Fruit fly (Drosophila melanogaster): ENCODE results near the gene Ibf2.

The Ibf2 gene

dm6 chr3R:9266765-9267164 lies 8.5 kb upstream of the Ibf2 start, which contains the start of the genes TrpRS and Vps16A (continued):
- TF ChIP-seq sqz (GFP tag; optimal IDR thresholded peaks at IDR 0.05) (no peak), crp (GFP tag; optimal IDR thresholded peaks at IDR 0.05) (peak; percentile 86 to 98), btn (GFP tag; optimal IDR thresholded peaks at IDR 0.05) (no peak), wor (GFP tag; IDR thresholded peaks at IDR 0.05) (no peak), CG4707 (GFP tag; optimal IDR thresholded peaks at IDR 0.05) (no peak), luna (GFP tag; optimal IDR thresholded peaks at IDR 0.05) (no peak), Ada2b (GFP tag; IDR thresholded peaks at IDR 0.05) (no peak), dm (GFP tag; optimal IDR thresholded peaks at IDR 0.05) (peak; percentile 74), CG14441 (GFP tag; IDR thresholded peaks at IDR 0.05) (no peak), CG34422 (GFP tag; IDR thresholded peaks at IDR 0.05) (peak; percentile 47; the same call in 1 of the 3 replicates), ERR (GFP tag; optimal IDR thresholded peaks at IDR 0.05) (no peak), Lim3 (GFP tag; IDR thresholded peaks at IDR 0.05) (no peak), Hsf (GFP tag; optimal IDR thresholded peaks at IDR 0.05) (peak; percentile 9), az2 (GFP tag; optimal IDR thresholded peaks at IDR 0.05) (no peak), CrebB (tag; optimal IDR thresholded peaks at IDR 0.05) (peak; percentile 41), Hr78 (GFP tag; optimal IDR thresholded peaks at IDR 0.05) (no peak), yki (optimal IDR thresholded peaks at IDR 0.05) (no peak), C15 (GFP tag; IDR thresholded peaks at IDR 0.05) (no peak), CG7357 (GFP tag; IDR thresholded peaks at IDR 0.05) (peak; percentile 79), CG2202 (tag; optimal IDR thresholded peaks at IDR 0.05) (no peak), CG15514 (GFP tag; optimal IDR thresholded peaks at IDR 0.05) (peak; percentile 62), CG4730 (GFP tag; IDR thresholded peaks at IDR 0.05) (no peak), her (GFP tag; optimal IDR thresholded peaks at IDR 0.05) (peak; percentile 29), CG9797 (GFP tag; optimal IDR thresholded peaks at IDR 0.05) (peak; percentile 5), Spps (tag; optimal IDR thresholded peaks at IDR 0.05) (no peak), prd (optimal IDR thresholded peaks at IDR 0.05) (no peak), prd (GFP tag; IDR thresholded peaks at IDR 0.05) (no peak), ken (GFP tag; IDR thresholded peaks at IDR 0.05) (0 out of 3 replicates have a peak, but pooled peaks have one; percentile 27), dpn (GFP tag; optimal IDR thresholded peaks at IDR 0.05) (no peak), TFAM (GFP tag; optimal IDR thresholded peaks at IDR 0.05) (no peak), CG8290 (GFP tag; optimal IDR thresholded peaks at IDR 0.05) (peak; percentile 39), CG8290 (tag; optimal IDR thresholded peaks at IDR 0.05) (no peak), tx (GFP tag; optimal IDR thresholded peaks at IDR 0.05) (no peak), CG33213 (GFP tag; optimal IDR thresholded peaks at IDR 0.05) (peak; percentile 30), CG6272 (GFP tag; IDR thresholded peaks at IDR 0.05) (peak; percentile 28; the same call in 1 of the 2 replicates), tup (GFP tag; optimal IDR thresholded peaks at IDR 0.05) (no peak), Nf-YB (GFP tag; optimal IDR thresholded peaks at IDR 0.05) (no peak), CG10267 (tag; optimal IDR thresholded peaks at IDR 0.05) (peak; percentile 51), CG1024 (GFP tag; IDR thresholded peaks at IDR 0.05) (no peak), Deaf1 (tag; optimal IDR thresholded peaks at IDR 0.05) (no peak), Taf1 (GFP tag; IDR thresholded peaks at IDR 0.05) (no peak), aop (GFP tag; IDR thresholded peaks at IDR 0.05) (no peak), CG1603 (tag; optimal IDR thresholded peaks at IDR 0.05) (peak; percentile 88), Xrp1 (GFP tag; IDR thresholded peaks at IDR 0.05) (no peak), mirr (GFP tag; optimal IDR thresholded peaks at IDR 0.05) (peak; percentile 23), D (optimal IDR thresholded peaks at IDR 0.05) (no peak), D (GFP tag; optimal IDR thresholded peaks at IDR 0.05) (no peak), ato (GFP tag; IDR thresholded peaks at IDR 0.05; ENCODE audit: partially characterized antibody) (peak; percentile 94), CG14710 (tag; optimal IDR thresholded peaks at IDR 0.05) (peak; percentile 59), shn (GFP tag; optimal IDR thresholded peaks at IDR 0.05) (no peak), CG12942 (GFP tag; optimal IDR thresholded peaks at IDR 0.05) (no peak), HmgZ (tag; optimal IDR thresholded peaks at IDR 0.05) (peak; percentile 77), bbx (GFP tag; IDR thresholded peaks at IDR 0.05; ENCODE audit: partially characterized antibody) (peak; percentile 99)

Measured in whole organism, embryonic.